Worm (Caenorhabditis elegans) whole organism, L1 larva: ENCODE results near the gene pqn-42.

ENCODE experiments used
- C34B4.2 ChIP-seq: sonication (generic microtip); optimal IDR thresholded peaks from 2 replicates; lab custom pipeline; 2017; ENCODE audit warnings: mild to moderate bottlenecking, missing genetic modification characterization, missing compliant biosample characterization
- Y116A8C.19 ChIP-seq: sonication (generic microtip); optimal IDR thresholded peaks from 2 replicates; lab custom pipeline; 2016; ENCODE audit warnings: missing compliant biosample characterization, missing genetic modification characterization, borderline replicate concordance
- ceh-63 ChIP-seq: fragments of 200-800 bp; sonication (Bioruptor generic); optimal IDR thresholded peaks from 2 replicates; lab custom pipeline; 2018; ENCODE audit warnings: mild to moderate bottlenecking, missing genetic modification characterization, missing compliant biosample characterization
- ceh-8 ChIP-seq: fragments of 200-800 bp; sonication (Bioruptor generic); optimal IDR thresholded peaks from 2 replicates; lab custom pipeline; 2018; ENCODE audit warnings: mild to moderate bottlenecking, missing genetic modification characterization, moderate library complexity, missing compliant biosample characterization
- ceh-88 ChIP-seq: fragments of 200-800 bp; sonication (Bioruptor generic); IDR thresholded peaks from 2 replicates; pipeline ENCODE4 v1.3.6; 2022; ENCODE audit warnings: missing genetic modification characterization, missing compliant biosample characterization
- dsc-1 ChIP-seq: sonication (generic microtip); optimal IDR thresholded peaks from 2 replicates; lab custom pipeline; 2016; ENCODE audit warnings: mild to moderate bottlenecking, missing genetic modification characterization, missing compliant biosample characterization
- efl-3 ChIP-seq: fragments of 200-800 bp; sonication (Bioruptor generic); optimal IDR thresholded peaks from 2 replicates; lab custom pipeline; 2018; ENCODE audit warnings: mild to moderate bottlenecking, missing genetic modification characterization, missing compliant biosample characterization
- egl-13 ChIP-seq: sonication (generic microtip); optimal IDR thresholded peaks from 2 replicates; lab custom pipeline; 2016; ENCODE audit warnings: missing genotype, missing genetic modification reagents, missing genetic modification characterization, missing compliant biosample characterization
- elt-2 ChIP-seq: sonication (generic microtip); optimal IDR thresholded peaks from 2 replicates; lab custom pipeline; 2016; ENCODE audit warnings: missing genetic modification characterization, mild to moderate bottlenecking, inconsistent platforms, missing compliant biosample characterization, missing genetic modification reagents
- elt-3 ChIP-seq, 6 experiments: fragments of 150-350 bp in 1 of 6; sonication (generic microtip); optimal IDR thresholded peaks; 2 replicates each; lab custom pipeline; 2017 to 2018; ENCODE audit warnings: missing biosample characterization in 6 of 6, missing genetic modification characterization in 6 of 6, inconsistent platforms in 1 of 6
- fkh-10 ChIP-seq: sonication (generic microtip); optimal IDR thresholded peaks from 2 replicates; lab custom pipeline; 2017; ENCODE audit warnings: missing biosample characterization, missing genetic modification reagents, missing genetic modification characterization
- fkh-4 ChIP-seq: sonication (generic microtip); optimal IDR thresholded peaks from 2 replicates; lab custom pipeline; 2016; ENCODE audit warnings: missing compliant biosample characterization, missing genetic modification characterization, borderline replicate concordance
- fos-1 ChIP-seq: fragments of 150-350 bp; optimal IDR thresholded peaks from 2 replicates; lab custom pipeline; 2014; ENCODE audit warnings: missing biosample characterization, missing genetic modification characterization
- grh-1 ChIP-seq: fragments of 200-800 bp; sonication (Bioruptor generic); IDR thresholded peaks from 2 replicates; pipeline ENCODE4 v1.3.6; 2022; ENCODE audit warnings: missing genetic modification reagents, missing genetic modification characterization, missing compliant biosample characterization
- hlh-17 ChIP-seq: fragments of 200-800 bp; sonication (Bioruptor generic); optimal IDR thresholded peaks from 2 replicates; lab custom pipeline; 2018; ENCODE audit warnings: missing genetic modification characterization, mild to moderate bottlenecking, missing compliant biosample characterization, moderate library complexity, borderline replicate concordance
- irx-1 ChIP-seq: sonication (generic microtip); optimal IDR thresholded peaks from 2 replicates; lab custom pipeline; 2016; ENCODE audit warnings: missing genetic modification characterization, missing compliant biosample characterization
- isw-1 ChIP-seq: fragments of 200-800 bp; sonication (Bioruptor generic); IDR thresholded peaks from 2 replicates; pipeline ENCODE4 v1.3.6; 2022; ENCODE audit warnings: missing genetic modification characterization, missing compliant biosample characterization
- jun-1 ChIP-seq: fragments of 150-350 bp; optimal IDR thresholded peaks from 2 replicates; lab custom pipeline; 2014; ENCODE audit warnings: missing biosample characterization, missing genetic modification reagents, missing genetic modification characterization
- lin-13 ChIP-seq: fragments of 150-350 bp; optimal IDR thresholded peaks from 2 replicates; lab custom pipeline; 2014; ENCODE audit warnings: missing biosample characterization, missing genetic modification reagents, missing genetic modification characterization
- lin-35 ChIP-seq, 2 experiments: fragments of 150-350 bp; optimal IDR thresholded peaks; 2 replicates each; lab custom pipeline; 2014; ENCODE audit warnings: missing biosample characterization in 2 of 2, missing genetic modification characterization in 2 of 2, missing genetic modification reagents in 2 of 2
- lin-39 ChIP-seq: fragments of 150-350 bp; optimal IDR thresholded peaks from 2 replicates; lab custom pipeline; 2014; ENCODE audit warnings: missing biosample characterization, missing genetic modification reagents, missing genetic modification characterization
- lsy-2 ChIP-seq, 2 experiments: fragments of 150-350 bp; optimal IDR thresholded peaks; 2 replicates each; lab custom pipeline; 2014; ENCODE audit warnings: missing biosample characterization in 2 of 2, missing genetic modification characterization in 2 of 2
- mab-9 ChIP-seq: fragments of 200-800 bp; sonication (Bioruptor generic); IDR thresholded peaks from 2 replicates; pipeline ENCODE4 v1.3.6; 2022; ENCODE audit warnings: missing genetic modification reagents, missing genetic modification characterization, missing compliant biosample characterization
- mdl-1 ChIP-seq, 2 experiments: fragments of 150-350 bp; optimal IDR thresholded peaks; 2 replicates each; lab custom pipeline; 2014 to 2017; ENCODE audit warnings: missing biosample characterization in 2 of 2, missing genetic modification characterization in 2 of 2, inconsistent platforms in 1 of 2
- mef-2 ChIP-seq: fragments of 150-350 bp; optimal IDR thresholded peaks from 2 replicates; lab custom pipeline; 2014; ENCODE audit warnings: missing biosample characterization, missing genetic modification characterization
- mep-1 ChIP-seq: fragments of 150-350 bp; optimal IDR thresholded peaks from 2 replicates; lab custom pipeline; 2014; ENCODE audit warnings: missing biosample characterization, missing genetic modification characterization
- nhr-11 ChIP-seq: fragments of 150-350 bp; optimal IDR thresholded peaks from 2 replicates; lab custom pipeline; 2014; ENCODE audit warnings: missing biosample characterization, missing genetic modification characterization
- nhr-12 ChIP-seq: sonication (generic microtip); optimal IDR thresholded peaks from 2 replicates; lab custom pipeline; 2017; ENCODE audit warnings: missing biosample characterization, missing genetic modification characterization
- nhr-19 ChIP-seq: fragments of 200-800 bp; sonication (Bioruptor generic); conservative IDR thresholded peaks from 2 replicates; pipeline ENCODE4 v1.3.6; 2022; ENCODE audit warnings: missing genetic modification characterization, missing compliant biosample characterization
- nhr-20 ChIP-seq: sonication (generic microtip); optimal IDR thresholded peaks from 2 replicates; lab custom pipeline; 2016; ENCODE audit warnings: mild to moderate bottlenecking, missing genetic modification characterization, missing compliant biosample characterization
- nhr-28 ChIP-seq: fragments of 150-350 bp; optimal IDR thresholded peaks from 2 replicates; lab custom pipeline; 2014; ENCODE audit warnings: missing biosample characterization, missing genetic modification characterization
- nhr-47 ChIP-seq: sonication (generic microtip); optimal IDR thresholded peaks from 2 replicates; lab custom pipeline; 2016; ENCODE audit warnings: mild to moderate bottlenecking, missing genetic modification characterization, moderate library complexity, missing compliant biosample characterization
- nhr-71 ChIP-seq: sonication (generic microtip); optimal IDR thresholded peaks from 2 replicates; lab custom pipeline; 2016; ENCODE audit warnings: mild to moderate bottlenecking, missing genetic modification characterization, moderate library complexity, missing compliant biosample characterization
- nhr-77 ChIP-seq: fragments of 150-350 bp; optimal IDR thresholded peaks from 2 replicates; lab custom pipeline; 2014; ENCODE audit warnings: missing biosample characterization, missing genetic modification characterization
- nhr-85 ChIP-seq: sonication (generic microtip); peaks from one replicate; lab custom pipeline; 2016; ENCODE audit warnings: missing genetic modification characterization, inconsistent platforms, missing compliant biosample characterization
- nhr-90 ChIP-seq: sonication (generic microtip); optimal IDR thresholded peaks from 2 replicates; lab custom pipeline; 2016; ENCODE audit warnings: mild to moderate bottlenecking, missing genetic modification characterization, missing compliant biosample characterization; ENCODE audit not compliant: poor library complexity
- pax-3 ChIP-seq: fragments of 200-800 bp; sonication (Bioruptor generic); optimal IDR thresholded peaks from 2 replicates; lab custom pipeline; 2018; ENCODE audit warnings: mild to moderate bottlenecking, missing genetic modification characterization, moderate library complexity, missing compliant biosample characterization
- pqm-1 ChIP-seq: sonication (generic microtip); optimal IDR thresholded peaks from 3 replicates; lab custom pipeline; 2017; ENCODE audit warnings: missing biosample characterization, missing genetic modification characterization
- rnt-1 ChIP-seq: sonication (generic microtip); optimal IDR thresholded peaks from 2 replicates; lab custom pipeline; 2016; ENCODE audit warnings: mild to moderate bottlenecking, missing genetic modification characterization, moderate library complexity, missing compliant biosample characterization
- skn-1 ChIP-seq: fragments of 150-350 bp; optimal IDR thresholded peaks from 2 replicates; lab custom pipeline; 2014; ENCODE audit warnings: missing biosample characterization, missing genetic modification characterization
- snpc-4 ChIP-seq: fragments of 150-350 bp; optimal IDR thresholded peaks from 2 replicates; lab custom pipeline; 2014; ENCODE audit warnings: missing biosample characterization, missing genetic modification characterization
- snu-23 ChIP-seq: sonication (generic microtip); optimal IDR thresholded peaks from 2 replicates; lab custom pipeline; 2016; ENCODE audit warnings: missing genetic modification characterization, missing compliant biosample characterization
- sox-4 ChIP-seq: sonication (generic microtip); optimal IDR thresholded peaks from 2 replicates; lab custom pipeline; 2016; ENCODE audit warnings: missing genetic modification characterization, missing compliant biosample characterization
- sup-37 ChIP-seq: fragments of 200-800 bp; sonication (Bioruptor generic); optimal IDR thresholded peaks from 2 replicates; lab custom pipeline; 2018; ENCODE audit warnings: mild to moderate bottlenecking, missing genetic modification characterization, missing compliant biosample characterization
- swsn-7 ChIP-seq: sonication (generic microtip); optimal IDR thresholded peaks from 2 replicates; lab custom pipeline; 2016; ENCODE audit warnings: missing genetic modification characterization, missing compliant biosample characterization
- tlp-1 ChIP-seq: fragments of 150-350 bp; optimal IDR thresholded peaks from 2 replicates; lab custom pipeline; 2014; ENCODE audit warnings: missing biosample characterization, missing genetic modification characterization
- unc-130 ChIP-seq: fragments of 150-350 bp; optimal IDR thresholded peaks from 2 replicates; lab custom pipeline; 2017; ENCODE audit warnings: missing biosample characterization, missing genetic modification characterization, inconsistent platforms
- unc-30 ChIP-seq: sonication (generic microtip); optimal IDR thresholded peaks from 2 replicates; lab custom pipeline; 2017; ENCODE audit warnings: missing biosample characterization, missing genetic modification characterization
- unc-86 ChIP-seq: sonication (generic microtip); optimal IDR thresholded peaks from 2 replicates; lab custom pipeline; 2016; ENCODE audit warnings: missing genetic modification characterization, missing compliant biosample characterization
- unc-98 ChIP-seq: fragments of 200-800 bp; sonication (Bioruptor generic); IDR thresholded peaks from 2 replicates; pipeline ENCODE4 v1.3.6; 2022; ENCODE audit warnings: missing genetic modification characterization, missing compliant biosample characterization
- zag-1 ChIP-seq: fragments of 150-350 bp; optimal IDR thresholded peaks from 2 replicates; lab custom pipeline; 2014; ENCODE audit warnings: missing biosample characterization, missing genetic modification characterization
- zip-4 ChIP-seq: fragments of 200-800 bp; sonication (Bioruptor generic); optimal IDR thresholded peaks from 2 replicates; lab custom pipeline; 2018; ENCODE audit warnings: mild to moderate bottlenecking, missing genetic modification characterization, moderate library complexity, missing compliant biosample characterization
- ztf-11 ChIP-seq, 2 experiments: sonication (generic microtip); optimal IDR thresholded peaks; 2 replicates each; lab custom pipeline; 2016 to 2017; ENCODE audit warnings: missing genetic modification characterization in 2 of 2, missing biosample characterization in 1 of 2, missing compliant biosample characterization in 1 of 2

The pqn-42 gene

DNA sequence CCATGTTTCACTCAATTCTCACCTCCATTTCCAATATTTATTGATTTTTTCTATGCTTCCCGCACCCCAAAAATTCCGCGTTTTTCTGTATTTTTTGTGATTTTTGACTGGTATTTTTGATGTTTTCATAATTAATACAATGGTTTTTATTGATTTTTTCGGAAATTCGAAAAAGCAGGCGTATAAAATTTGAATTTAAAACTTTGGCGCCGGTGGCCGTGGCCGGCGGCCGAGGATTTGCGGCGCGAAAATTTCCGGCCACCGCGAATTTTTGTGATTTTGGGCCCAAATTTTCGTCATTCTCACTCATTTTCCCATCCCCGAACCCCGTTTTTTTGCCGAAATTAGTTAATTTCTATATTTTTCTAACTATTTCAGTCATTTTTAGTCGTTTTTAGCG, 7.8 kb downstream of the pqn-42 start (continued):
- TF ChIP-seq unc-130 (tag; lab: Kevin White, UChicago) (no peak), fos-1 (no peak), sup-37 (GFP tag; lab: Kevin White, UChicago) (no peak), isw-1 (GFP tag; lab: Robert Waterston, UW) (peak; percentile 45), lsy-2 (tag; optimal IDR thresholded peaks at IDR 0.05; lab: Kevin White, UChicago) (peak; percentile 48 to 53), ztf-11 (tag; optimal IDR thresholded peaks at IDR 0.05; lab: Kevin White, UChicago) (peak in 1 of 2 experiments; percentile 68), unc-98 (GFP tag; lab: Robert Waterston, UW) (peak; percentile 59; the same call in 1 of the 2 replicates), nhr-11 (tag; lab: Kevin White, UChicago) (no peak), nhr-20 (tag; lab: Kevin White, UChicago) (peak; percentile 47), mab-9 (peak; percentile 43; the same call in 1 of the 2 replicates), nhr-12 (tag; lab: Kevin White, UChicago) (no peak), pqm-1 (tag; lab: Kevin White, UChicago) (no peak), rnt-1 (tag; lab: Kevin White, UChicago) (peak; percentile 93), efl-3 (no peak), nhr-19 (GFP tag; lab: Robert Waterston, UW) (peak; percentile 70), mdl-1 (tag; optimal IDR thresholded peaks at IDR 0.05; lab: Kevin White, UChicago) (no peak), lin-39 (tag; lab: Kevin White, UChicago) (no peak), nhr-28 (tag; lab: Kevin White, UChicago) (no peak), unc-86 (tag; lab: Kevin White, UChicago) (peak; percentile 2), nhr-77 (tag; lab: Kevin White, UChicago) (no peak), pax-3 (tag; lab: Kevin White, UChicago) (peak; percentile 67), nhr-85 (tag; lab: Kevin White, UChicago) (peak; percentile 81), fkh-10 (GFP tag; lab: Kevin White, UChicago) (no peak), zip-4 (GFP tag; lab: Kevin White, UChicago) (peak; percentile 9), ceh-88 (GFP tag; lab: Robert Waterston, UW) (no peak), nhr-90 (tag; lab: Kevin White, UChicago) (peak; percentile 75), Y116A8C.19 (tag; lab: Kevin White, UChicago) (no peak), zag-1 (tag; lab: Kevin White, UChicago) (no peak), lin-13 (GFP tag; lab: Kevin White, UChicago) (peak; percentile 27), sox-4 (tag; lab: Kevin White, UChicago) (peak; percentile 19), elt-2 (tag; lab: Kevin White, UChicago) (peak; percentile 24), skn-1 (tag; lab: Kevin White, UChicago) (peak; percentile 5), irx-1 (peak; percentile 81), elt-3 (tag; optimal IDR thresholded peaks at IDR 0.05; lab: Kevin White, UChicago) (no peak), dsc-1 (tag; lab: Kevin White, UChicago) (peak; percentile 55), grh-1 (GFP tag; lab: Robert Waterston, UW) (0 out of 2 replicates have a peak, but pooled peaks have one; percentile 53), nhr-71 (tag; lab: Kevin White, UChicago) (peak; percentile 74), hlh-17 (GFP tag; lab: Kevin White, UChicago) (no peak), fkh-4 (peak; percentile 38), egl-13 (tag; lab: Kevin White, UChicago) (peak; percentile 12), snpc-4 (tag; lab: Kevin White, UChicago) (no peak), mef-2 (no peak), C34B4.2 (no peak), mep-1 (tag; lab: Kevin White, UChicago) (peak; percentile 51), snu-23 (peak; percentile 58), nhr-47 (tag; lab: Kevin White, UChicago) (peak; percentile 69), lin-35 (GFP tag; optimal IDR thresholded peaks at IDR 0.05; lab: Kevin White, UChicago) (peak; percentile 88 to 89), ceh-63 (GFP tag; lab: Kevin White, UChicago) (no peak), swsn-7 (tag; lab: Kevin White, UChicago) (peak; percentile 46), ceh-8 (no peak), jun-1 (tag; lab: Kevin White, UChicago) (peak; percentile 18), tlp-1 (no peak), unc-30 (no peak)
